Worm (Caenorhabditis elegans) whole organism, L3 larva: Measurements from ENCODE around the gene C23H4.6.

Experiments
- ama-1 ChIP-seq: fragments of 150-350 bp; optimal IDR thresholded peaks from 2 replicates; lab custom pipeline; 2018
- fkh-10 ChIP-seq: sonication (generic microtip); optimal IDR thresholded peaks from 2 replicates; lab custom pipeline; 2017; ENCODE audit warnings: missing biosample characterization, missing genetic modification reagents, missing genetic modification characterization
- mml-1 ChIP-seq: fragments of 150-350 bp; sonication (generic microtip); optimal IDR thresholded peaks from 3 replicates; lab custom pipeline; 2014; ENCODE audit warnings: missing biosample characterization, missing genetic modification characterization
- nhr-25 ChIP-seq: sonication (generic microtip); optimal IDR thresholded peaks from 2 replicates; lab custom pipeline; 2017; ENCODE audit warnings: missing biosample characterization, missing genetic modification characterization
- nhr-77 ChIP-seq: fragments of 150-350 bp; optimal IDR thresholded peaks from 2 replicates; lab custom pipeline; 2014; ENCODE audit warnings: missing biosample characterization, missing genetic modification characterization
- pha-4 ChIP-seq: fragments of 150-350 bp; optimal IDR thresholded peaks from 2 replicates; lab custom pipeline; 2014; ENCODE audit warnings: missing biosample characterization, missing genetic modification reagents, missing genetic modification characterization
- sea-2 ChIP-seq: fragments of 150-350 bp; sonication (generic microtip); optimal IDR thresholded peaks from 4 replicates; lab custom pipeline; 2014; ENCODE audit warnings: missing biosample characterization, missing genetic modification reagents, missing genetic modification characterization
- unc-39 ChIP-seq: sonication (generic microtip); optimal IDR thresholded peaks from 4 replicates; lab custom pipeline; 2017; ENCODE audit warnings: missing biosample characterization, missing genetic modification characterization
- unc-62 ChIP-seq: fragments of 150-350 bp; sonication (generic microtip); optimal IDR thresholded peaks from 4 replicates; lab custom pipeline; 2014; ENCODE audit warnings: missing biosample characterization, missing genetic modification reagents, missing genetic modification characterization

DNA sequence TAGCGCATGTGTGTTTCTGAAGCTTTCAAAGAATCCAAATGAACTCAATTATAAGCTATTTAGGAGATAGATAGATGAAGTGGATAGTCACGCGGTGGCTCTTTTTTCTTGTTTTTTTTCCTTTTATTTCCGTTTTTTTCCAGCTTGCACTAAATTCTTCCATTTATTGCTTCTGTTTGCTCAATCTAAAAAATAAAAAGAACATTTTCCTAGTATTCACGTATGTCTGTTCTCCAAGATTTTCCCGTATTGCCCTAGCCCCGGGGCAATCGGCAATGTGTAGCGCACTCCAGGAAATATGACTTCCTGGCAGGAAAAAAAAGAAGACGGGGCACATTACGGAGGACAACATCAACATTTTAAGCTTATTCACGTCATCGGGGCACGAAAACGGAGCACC lies 33.6 kb upstream of the C23H4.6 start:
- TF ChIP-seq nhr-77 (no peak), sea-2 (GFP tag; lab: Kevin White, UChicago) (no peak), mml-1 (no peak), ama-1 (no peak), unc-62 (GFP tag; lab: Kevin White, UChicago) (no peak), unc-39 (tag; lab: Kevin White, UChicago) (no peak), nhr-25 (no peak), fkh-10 (GFP tag; lab: Kevin White, UChicago) (no peak), pha-4 (no peak)
